Worm (Caenorhabditis elegans) whole organism, L2 larva: ENCODE results near the gene lips-7.

ENCODE experiments used
- ceh-16 ChIP-seq: fragments of 150-350 bp; optimal IDR thresholded peaks from 2 replicates; lab custom pipeline; 2014; ENCODE audit warnings: missing biosample characterization, missing genetic modification characterization
- lin-11 ChIP-seq: fragments of 150-350 bp; sonication (generic microtip); optimal IDR thresholded peaks from 2 replicates; lab custom pipeline; 2014; ENCODE audit warnings: missing biosample characterization, missing genetic modification characterization, inconsistent platforms, mixed read lengths
- mab-5 ChIP-seq: fragments of 150-350 bp; optimal IDR thresholded peaks from 2 replicates; lab custom pipeline; 2014; ENCODE audit warnings: missing biosample characterization, missing genetic modification characterization
- nhr-6 ChIP-seq: fragments of 150-350 bp; optimal IDR thresholded peaks from 2 replicates; lab custom pipeline; 2014; ENCODE audit warnings: missing biosample characterization, missing genetic modification characterization
- nhr-77 ChIP-seq: fragments of 150-350 bp; optimal IDR thresholded peaks from 2 replicates; lab custom pipeline; 2014; ENCODE audit warnings: missing biosample characterization, missing genetic modification characterization
- sma-9 ChIP-seq, 2 experiments: fragments of 150-350 bp in 1 of 2; sonication (generic microtip) in 1 of 2; optimal IDR thresholded peaks; 2 replicates each; lab custom pipeline; 2014 to 2016; ENCODE audit warnings: missing genetic modification characterization in 2 of 2, mild to moderate bottlenecking in 1 of 2, missing biosample characterization in 1 of 2, missing compliant biosample characterization in 1 of 2, missing genetic modification reagents in 1 of 2, moderate library complexity in 1 of 2

DNA sequence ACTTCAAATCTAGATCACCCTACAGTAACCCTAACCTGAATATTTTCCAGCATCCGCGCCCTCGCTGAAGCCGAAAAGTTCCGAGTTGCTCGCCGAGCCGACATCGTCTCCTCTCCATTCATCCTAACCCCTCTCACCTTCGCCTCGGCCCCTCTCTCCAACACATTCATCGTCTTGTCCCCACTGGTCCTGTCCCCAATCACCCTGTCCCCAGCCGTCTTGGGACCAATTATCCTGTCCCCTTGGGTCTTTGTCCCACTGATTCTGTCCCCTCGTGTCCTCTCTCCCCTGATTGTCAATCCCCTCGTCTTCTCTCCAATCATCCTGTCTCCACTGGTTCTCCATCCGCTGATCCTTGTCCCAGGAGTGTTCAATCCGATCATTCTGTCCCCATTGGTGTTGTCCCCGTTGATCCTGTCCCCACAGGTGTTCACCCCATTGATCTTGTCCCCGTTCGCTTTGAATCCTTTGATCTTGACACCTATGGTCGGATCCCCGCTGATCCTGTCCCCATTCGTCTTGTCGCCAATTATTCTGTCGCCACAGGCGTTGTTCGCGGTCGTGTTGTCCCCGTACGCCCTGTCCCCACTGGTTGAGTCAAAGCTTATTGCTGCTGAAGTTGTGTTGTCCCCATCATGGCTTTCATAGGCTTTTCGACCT lies at the start of gene lips-7:
- no peak for TF ChIP-seq ceh-16 (tag; lab: Kevin White, UChicago)
- no peak for TF ChIP-seq nhr-77 (tag; lab: Kevin White, UChicago)
- TF ChIP-seq nhr-6 (tag; lab: Kevin White, UChicago) = no peak
- no peak for TF ChIP-seq sma-9 (GFP tag; optimal IDR thresholded peaks at IDR 0.05; lab: Kevin White, UChicago)
- TF ChIP-seq sma-9 (tag; optimal IDR thresholded peaks at IDR 0.05; lab: Kevin White, UChicago) = no peak
- TF ChIP-seq mab-5 (tag; lab: Kevin White, UChicago) = no peak
- no peak for TF ChIP-seq lin-11
